Fruit fly (Drosophila melanogaster): Measurements from ENCODE around the gene CG4325.

Gene CG4325

DNA sequence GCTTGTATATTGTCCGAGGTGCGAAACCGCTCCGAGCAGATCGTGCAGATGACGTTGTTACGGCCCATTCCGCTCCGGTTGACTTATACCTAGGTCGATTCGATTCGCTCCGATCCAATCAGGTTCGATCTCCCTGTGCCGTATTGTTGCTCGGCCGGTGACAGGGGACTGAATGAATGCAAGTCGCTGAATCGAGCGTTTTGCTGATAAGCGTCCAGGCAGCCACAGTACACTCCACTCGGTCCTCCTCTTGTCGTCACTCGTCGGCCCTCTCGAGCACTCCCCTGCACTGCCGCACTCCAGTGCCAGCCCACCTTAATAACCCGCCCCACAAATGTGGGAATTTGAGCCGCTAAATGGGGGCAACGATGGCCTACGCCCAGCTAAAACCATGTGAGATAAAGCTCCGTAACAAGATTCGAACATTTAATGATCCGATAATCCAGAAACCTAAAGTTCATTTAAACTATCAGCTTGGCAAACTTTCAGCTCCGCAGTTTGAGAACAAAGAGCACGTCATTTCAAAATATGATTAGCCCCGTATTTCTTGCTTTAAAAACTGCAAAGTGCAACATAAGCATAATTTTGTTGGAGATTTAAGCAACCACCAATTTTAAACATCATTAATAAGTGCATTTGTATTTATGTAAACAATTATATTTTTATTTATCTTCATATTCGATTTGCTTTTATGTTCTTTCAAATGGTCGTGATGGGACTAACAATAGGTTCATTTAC, at the start of gene CG4325:
CG4325 (minus strand) TSS at position 159 of the 738 bp plus-strand sequence.
- TF ChIP-seq pad (GFP tag; optimal IDR thresholded peaks at IDR 0.05) (peak; percentile 7), CG11617 (GFP tag; optimal IDR thresholded peaks at IDR 0.05) (no peak), cic (GFP tag; optimal IDR thresholded peaks at IDR 0.05) (peak; percentile 76), tj (GFP tag; optimal IDR thresholded peaks at IDR 0.05) (peak; percentile 91), Mnt (GFP tag; optimal IDR thresholded peaks at IDR 0.05) (peak; percentile 19)

dm6 chrX:2089812-2090211, 46.2 kb upstream of the CG4325 start:
- TF ChIP-seq CG7045 (GFP tag; optimal IDR thresholded peaks at IDR 0.05): no peak
- TF ChIP-seq CG11617 (GFP tag; optimal IDR thresholded peaks at IDR 0.05): no peak
- no peak for TF ChIP-seq bab1 (GFP tag; optimal IDR thresholded peaks at IDR 0.05)
- TF ChIP-seq pad (GFP tag; optimal IDR thresholded peaks at IDR 0.05): no peak
- TF ChIP-seq cic (GFP tag; optimal IDR thresholded peaks at IDR 0.05): no peak
- no peak for TF ChIP-seq Crg-1 (GFP tag; optimal IDR thresholded peaks at IDR 0.05)
- TF ChIP-seq tj (GFP tag; optimal IDR thresholded peaks at IDR 0.05): no peak
- no peak for TF ChIP-seq CG1620 (GFP tag; optimal IDR thresholded peaks at IDR 0.05)
- TF ChIP-seq Mnt (GFP tag; optimal IDR thresholded peaks at IDR 0.05): no peak
- no peak for TF ChIP-seq Hr96 (GFP tag; optimal IDR thresholded peaks at IDR 0.05)
- TF ChIP-seq toe (GFP tag; optimal IDR thresholded peaks at IDR 0.05): no peak
- TF ChIP-seq kay (GFP tag; ENCODE audit: borderline replicate concordance): no peak
- TF ChIP-seq Clk (GFP tag; optimal IDR thresholded peaks at IDR 0.05): no peak

dm6 chrX:2088798-2089197, 45.2 kb upstream of the CG4325 start:
- TF ChIP-seq CG33017 (tag; optimal IDR thresholded peaks at IDR 0.05) (no peak), CG11617 (GFP tag; optimal IDR thresholded peaks at IDR 0.05) (no peak), pad (GFP tag; optimal IDR thresholded peaks at IDR 0.05) (no peak), Clk (GFP tag; optimal IDR thresholded peaks at IDR 0.05) (no peak), Crg-1 (GFP tag; optimal IDR thresholded peaks at IDR 0.05) (no peak), CG5204 (GFP tag; optimal IDR thresholded peaks at IDR 0.05) (no peak), cic (GFP tag; optimal IDR thresholded peaks at IDR 0.05) (no peak), CG7045 (GFP tag; optimal IDR thresholded peaks at IDR 0.05) (no peak), CG12768 (GFP tag; optimal IDR thresholded peaks at IDR 0.05) (no peak), CG1620 (GFP tag; optimal IDR thresholded peaks at IDR 0.05) (no peak), bab1 (GFP tag; optimal IDR thresholded peaks at IDR 0.05) (no peak), CG14711 (tag; optimal IDR thresholded peaks at IDR 0.05) (no peak), Hr96 (GFP tag; optimal IDR thresholded peaks at IDR 0.05) (no peak), ovo (GFP tag; optimal IDR thresholded peaks at IDR 0.05) (no peak), toe (GFP tag; optimal IDR thresholded peaks at IDR 0.05) (no peak), tj (GFP tag; optimal IDR thresholded peaks at IDR 0.05) (no peak), cnc (optimal IDR thresholded peaks at IDR 0.05) (no peak), CG7101 (tag; optimal IDR thresholded peaks at IDR 0.05) (no peak), Mnt (GFP tag; optimal IDR thresholded peaks at IDR 0.05) (no peak)

- peak; percentile 16 for TF ChIP-seq tj (GFP tag; optimal IDR thresholded peaks at IDR 0.05)
- TF ChIP-seq toe (GFP tag; optimal IDR thresholded peaks at IDR 0.05): no peak
- TF ChIP-seq Clk (GFP tag; optimal IDR thresholded peaks at IDR 0.05): no peak
- no peak for TF ChIP-seq CG7101 (tag; optimal IDR thresholded peaks at IDR 0.05)
- no peak for TF ChIP-seq ovo (GFP tag; optimal IDR thresholded peaks at IDR 0.05)
- TF ChIP-seq CG5204 (GFP tag; optimal IDR thresholded peaks at IDR 0.05): no peak
- no peak for TF ChIP-seq CG14711 (tag; optimal IDR thresholded peaks at IDR 0.05)
These were observed 43.9 kb upstream of the CG4325 start for dm6 chrX:2087501-2087900.

dm6 chrX:2083678-2084162, 40.1 kb upstream of the CG4325 start:
- peak; percentile 30 for TF ChIP-seq Crg-1 (GFP tag; optimal IDR thresholded peaks at IDR 0.05)
- no peak for TF ChIP-seq Clk (GFP tag; optimal IDR thresholded peaks at IDR 0.05)
- no peak for TF ChIP-seq pad (GFP tag; optimal IDR thresholded peaks at IDR 0.05)
- no peak for TF ChIP-seq cic (GFP tag; optimal IDR thresholded peaks at IDR 0.05)
- TF ChIP-seq Mnt (GFP tag; optimal IDR thresholded peaks at IDR 0.05): peak; percentile 53
- peak; percentile 48 for TF ChIP-seq CG7101 (tag; optimal IDR thresholded peaks at IDR 0.05)
- TF ChIP-seq CG14711 (tag; optimal IDR thresholded peaks at IDR 0.05): peak; percentile 9
- no peak for TF ChIP-seq Hr96 (GFP tag; optimal IDR thresholded peaks at IDR 0.05)
- no peak for TF ChIP-seq CG1620 (GFP tag; optimal IDR thresholded peaks at IDR 0.05)
- TF ChIP-seq ovo (GFP tag; optimal IDR thresholded peaks at IDR 0.05): peak; percentile 45
- TF ChIP-seq CG33017 (tag; optimal IDR thresholded peaks at IDR 0.05): no peak
- TF ChIP-seq bab1 (GFP tag; optimal IDR thresholded peaks at IDR 0.05): peak; percentile 1
- no peak for TF ChIP-seq cnc (optimal IDR thresholded peaks at IDR 0.05)
- TF ChIP-seq CG7045 (GFP tag; optimal IDR thresholded peaks at IDR 0.05): no peak
- no peak for TF ChIP-seq kay (GFP tag; ENCODE audit: borderline replicate concordance)
- no peak for TF ChIP-seq CG11617 (GFP tag; optimal IDR thresholded peaks at IDR 0.05)
- TF ChIP-seq CG5204 (GFP tag; optimal IDR thresholded peaks at IDR 0.05): no peak
- no peak for TF ChIP-seq toe (GFP tag; optimal IDR thresholded peaks at IDR 0.05)
- peak; percentile 89 for TF ChIP-seq tj (GFP tag; optimal IDR thresholded peaks at IDR 0.05)
- no peak for TF ChIP-seq CG12768 (GFP tag; optimal IDR thresholded peaks at IDR 0.05)

DNA sequence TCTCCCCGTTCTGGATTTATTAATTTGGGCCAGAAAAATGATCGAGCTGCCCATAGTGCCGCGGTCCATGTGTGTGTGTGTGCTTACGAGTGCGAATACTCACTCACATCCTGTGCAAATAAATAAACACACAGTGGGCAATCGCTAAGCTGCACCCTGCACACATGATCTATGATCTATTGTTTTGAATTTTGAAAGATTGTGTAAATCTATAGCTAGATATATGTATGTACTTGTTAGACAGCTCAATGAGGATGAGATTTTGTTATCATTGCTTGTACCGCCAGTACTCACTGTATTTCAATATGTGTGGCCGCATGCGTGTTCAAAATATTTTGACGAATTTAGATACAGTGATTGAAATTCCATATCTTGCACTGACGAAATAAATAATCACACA, 39.5 kb upstream of the CG4325 start:
- TF ChIP-seq cic (GFP tag; optimal IDR thresholded peaks at IDR 0.05) (no peak), Crg-1 (GFP tag; optimal IDR thresholded peaks at IDR 0.05) (peak; percentile 20), bab1 (GFP tag; optimal IDR thresholded peaks at IDR 0.05) (peak; percentile 81), CG12768 (GFP tag; optimal IDR thresholded peaks at IDR 0.05) (peak; percentile 51), CG14711 (tag; optimal IDR thresholded peaks at IDR 0.05) (peak; percentile 85), CG7045 (GFP tag; optimal IDR thresholded peaks at IDR 0.05) (peak; percentile 39), Hr96 (GFP tag; optimal IDR thresholded peaks at IDR 0.05) (peak; percentile 68), ovo (GFP tag; optimal IDR thresholded peaks at IDR 0.05) (no peak), CG5204 (GFP tag; optimal IDR thresholded peaks at IDR 0.05) (no peak), pad (GFP tag; optimal IDR thresholded peaks at IDR 0.05) (peak; percentile 47), Mnt (GFP tag; optimal IDR thresholded peaks at IDR 0.05) (peak; percentile 45), CG33017 (tag; optimal IDR thresholded peaks at IDR 0.05) (peak; percentile 83), cnc (optimal IDR thresholded peaks at IDR 0.05) (no peak), tj (GFP tag; optimal IDR thresholded peaks at IDR 0.05) (no peak), CG11617 (GFP tag; optimal IDR thresholded peaks at IDR 0.05) (peak; percentile 25), CG7101 (tag; optimal IDR thresholded peaks at IDR 0.05) (peak; percentile 88), toe (GFP tag; optimal IDR thresholded peaks at IDR 0.05) (peak; percentile 14), Clk (GFP tag; optimal IDR thresholded peaks at IDR 0.05) (no peak), CG1620 (GFP tag; optimal IDR thresholded peaks at IDR 0.05) (peak; percentile 22), kay (GFP tag; ENCODE audit: borderline replicate concordance) (no peak)
